Worm (Caenorhabditis elegans) whole organism, L1 larva: ENCODE results near the gene C32C4.3.
A peak's percentile ranks its signal among the peaks of the same experiment; 100 is the strongest.

Source experiments
- C04F5.9 ChIP-seq: sonication (generic microtip); optimal IDR thresholded peaks from 2 replicates; lab custom pipeline; 2016; ENCODE audit warnings: missing genetic modification characterization, missing compliant biosample characterization
- C16A3.4 ChIP-seq: fragments of 150-350 bp; optimal IDR thresholded peaks from 2 replicates; lab custom pipeline; 2014; ENCODE audit warnings: missing biosample characterization, missing genetic modification characterization
- aha-1 ChIP-seq: fragments of 150-350 bp; optimal IDR thresholded peaks from 2 replicates; lab custom pipeline; 2014; ENCODE audit warnings: missing biosample characterization, missing genetic modification characterization
- alr-1 ChIP-seq: fragments of 200-800 bp; sonication (Bioruptor generic); optimal IDR thresholded peaks from 2 replicates; lab custom pipeline; 2018; ENCODE audit warnings: borderline replicate concordance, mild to moderate bottlenecking, missing genetic modification characterization, missing compliant biosample characterization
- aly-2 ChIP-seq: fragments of 150-350 bp; optimal IDR thresholded peaks from 2 replicates; lab custom pipeline; 2014; ENCODE audit warnings: missing biosample characterization, missing genetic modification characterization
- blmp-1 ChIP-seq: fragments of 150-350 bp; optimal IDR thresholded peaks from 2 replicates; lab custom pipeline; 2014; ENCODE audit warnings: missing biosample characterization, missing genetic modification characterization
- ceh-88 ChIP-seq: fragments of 200-800 bp; sonication (Bioruptor generic); IDR thresholded peaks from 2 replicates; pipeline ENCODE4 v1.3.6; 2022; ENCODE audit warnings: missing genetic modification characterization, missing compliant biosample characterization
- ceh-90 ChIP-seq: sonication (generic microtip); optimal IDR thresholded peaks from 2 replicates; lab custom pipeline; 2016; ENCODE audit warnings: missing genetic modification characterization, missing compliant biosample characterization
- dpl-1 ChIP-seq, 3 experiments: fragments of 150-350 bp in 2 of 3; sonication (generic microtip) in 1 of 3; optimal IDR thresholded peaks; 2 replicates each; lab custom pipeline; 2014 to 2017; ENCODE audit warnings: missing biosample characterization in 3 of 3, missing genetic modification characterization in 3 of 3, missing genetic modification reagents in 3 of 3
- efl-1 ChIP-seq, 4 experiments: fragments of 150-350 bp; optimal IDR thresholded peaks in 3 of 4; peaks in 1 of 4; 1 replicate in 1 of 4; 2 replicates in 3 of 4; lab custom pipeline; 2014; ENCODE audit warnings: missing biosample characterization in 2 of 4, missing genetic modification characterization in 2 of 4, missing genetic modification reagents in 2 of 4
- efl-3 ChIP-seq: fragments of 200-800 bp; sonication (Bioruptor generic); optimal IDR thresholded peaks from 2 replicates; lab custom pipeline; 2018; ENCODE audit warnings: mild to moderate bottlenecking, missing genetic modification characterization, missing compliant biosample characterization
- elt-2 ChIP-seq: sonication (generic microtip); optimal IDR thresholded peaks from 2 replicates; lab custom pipeline; 2016; ENCODE audit warnings: missing genetic modification characterization, mild to moderate bottlenecking, inconsistent platforms, missing compliant biosample characterization, missing genetic modification reagents
- fkh-8 ChIP-seq: sonication (generic microtip); optimal IDR thresholded peaks from 2 replicates; lab custom pipeline; 2016; ENCODE audit warnings: mild to moderate bottlenecking, missing genetic modification characterization, missing compliant biosample characterization
- fos-1 ChIP-seq: fragments of 150-350 bp; optimal IDR thresholded peaks from 2 replicates; lab custom pipeline; 2014; ENCODE audit warnings: missing biosample characterization, missing genetic modification characterization
- grh-1 ChIP-seq: fragments of 200-800 bp; sonication (Bioruptor generic); IDR thresholded peaks from 2 replicates; pipeline ENCODE4 v1.3.6; 2022; ENCODE audit warnings: missing genetic modification reagents, missing genetic modification characterization, missing compliant biosample characterization
- lin-13 ChIP-seq: fragments of 150-350 bp; optimal IDR thresholded peaks from 2 replicates; lab custom pipeline; 2014; ENCODE audit warnings: missing biosample characterization, missing genetic modification reagents, missing genetic modification characterization
- lin-14 ChIP-seq: fragments of 200-800 bp; sonication (Bioruptor generic); optimal IDR thresholded peaks from 2 replicates; lab custom pipeline; 2018; ENCODE audit warnings: mild to moderate bottlenecking, missing genetic modification characterization, moderate library complexity, missing compliant biosample characterization
- lin-35 ChIP-seq, 2 experiments: fragments of 150-350 bp; optimal IDR thresholded peaks; 2 replicates each; lab custom pipeline; 2014; ENCODE audit warnings: missing biosample characterization in 2 of 2, missing genetic modification characterization in 2 of 2, missing genetic modification reagents in 2 of 2
- lir-3 ChIP-seq: sonication (generic microtip); optimal IDR thresholded peaks from 2 replicates; lab custom pipeline; 2016; ENCODE audit warnings: mild to moderate bottlenecking, missing genetic modification characterization, moderate library complexity, missing compliant biosample characterization; ENCODE audit not compliant: poor library complexity
- mab-9 ChIP-seq: fragments of 200-800 bp; sonication (Bioruptor generic); IDR thresholded peaks from 2 replicates; pipeline ENCODE4 v1.3.6; 2022; ENCODE audit warnings: missing genetic modification reagents, missing genetic modification characterization, missing compliant biosample characterization
- mdl-1 ChIP-seq, 2 experiments: fragments of 150-350 bp; optimal IDR thresholded peaks; 2 replicates each; lab custom pipeline; 2014 to 2017; ENCODE audit warnings: missing biosample characterization in 2 of 2, missing genetic modification characterization in 2 of 2, inconsistent platforms in 1 of 2
- mef-2 ChIP-seq: fragments of 150-350 bp; optimal IDR thresholded peaks from 2 replicates; lab custom pipeline; 2014; ENCODE audit warnings: missing biosample characterization, missing genetic modification characterization
- nhr-11 ChIP-seq: fragments of 150-350 bp; optimal IDR thresholded peaks from 2 replicates; lab custom pipeline; 2014; ENCODE audit warnings: missing biosample characterization, missing genetic modification characterization
- nhr-12 ChIP-seq: sonication (generic microtip); optimal IDR thresholded peaks from 2 replicates; lab custom pipeline; 2017; ENCODE audit warnings: missing biosample characterization, missing genetic modification characterization
- nhr-20 ChIP-seq: sonication (generic microtip); optimal IDR thresholded peaks from 2 replicates; lab custom pipeline; 2016; ENCODE audit warnings: mild to moderate bottlenecking, missing genetic modification characterization, missing compliant biosample characterization
- nhr-237 ChIP-seq: fragments of 150-350 bp; optimal IDR thresholded peaks from 2 replicates; lab custom pipeline; 2014; ENCODE audit warnings: missing biosample characterization, missing genetic modification characterization
- nhr-28 ChIP-seq: fragments of 150-350 bp; optimal IDR thresholded peaks from 2 replicates; lab custom pipeline; 2014; ENCODE audit warnings: missing biosample characterization, missing genetic modification characterization
- nhr-71 ChIP-seq: sonication (generic microtip); optimal IDR thresholded peaks from 2 replicates; lab custom pipeline; 2016; ENCODE audit warnings: mild to moderate bottlenecking, missing genetic modification characterization, moderate library complexity, missing compliant biosample characterization
- nhr-77 ChIP-seq: fragments of 150-350 bp; optimal IDR thresholded peaks from 2 replicates; lab custom pipeline; 2014; ENCODE audit warnings: missing biosample characterization, missing genetic modification characterization
- nhr-84 ChIP-seq: sonication (generic microtip); optimal IDR thresholded peaks from 2 replicates; lab custom pipeline; 2017; ENCODE audit warnings: missing biosample characterization, missing genetic modification characterization
- nhr-85 ChIP-seq: sonication (generic microtip); peaks from one replicate; lab custom pipeline; 2016; ENCODE audit warnings: missing genetic modification characterization, inconsistent platforms, missing compliant biosample characterization
- pqm-1 ChIP-seq: sonication (generic microtip); optimal IDR thresholded peaks from 3 replicates; lab custom pipeline; 2017; ENCODE audit warnings: missing biosample characterization, missing genetic modification characterization
- rnt-1 ChIP-seq: sonication (generic microtip); optimal IDR thresholded peaks from 2 replicates; lab custom pipeline; 2016; ENCODE audit warnings: mild to moderate bottlenecking, missing genetic modification characterization, moderate library complexity, missing compliant biosample characterization
- skn-1 ChIP-seq: fragments of 150-350 bp; optimal IDR thresholded peaks from 2 replicates; lab custom pipeline; 2014; ENCODE audit warnings: missing biosample characterization, missing genetic modification characterization
- snpc-4 ChIP-seq: fragments of 150-350 bp; optimal IDR thresholded peaks from 2 replicates; lab custom pipeline; 2014; ENCODE audit warnings: missing biosample characterization, missing genetic modification characterization
- snu-23 ChIP-seq: sonication (generic microtip); optimal IDR thresholded peaks from 2 replicates; lab custom pipeline; 2016; ENCODE audit warnings: missing genetic modification characterization, missing compliant biosample characterization
- sox-4 ChIP-seq: sonication (generic microtip); optimal IDR thresholded peaks from 2 replicates; lab custom pipeline; 2016; ENCODE audit warnings: missing genetic modification characterization, missing compliant biosample characterization
- sup-37 ChIP-seq: fragments of 200-800 bp; sonication (Bioruptor generic); optimal IDR thresholded peaks from 2 replicates; lab custom pipeline; 2018; ENCODE audit warnings: mild to moderate bottlenecking, missing genetic modification characterization, missing compliant biosample characterization
- tbx-2 ChIP-seq: sonication (generic microtip); optimal IDR thresholded peaks from 2 replicates; lab custom pipeline; 2016; ENCODE audit warnings: missing genetic modification characterization, missing compliant biosample characterization
- tlp-1 ChIP-seq: fragments of 150-350 bp; optimal IDR thresholded peaks from 2 replicates; lab custom pipeline; 2014; ENCODE audit warnings: missing biosample characterization, missing genetic modification characterization
- unc-62 ChIP-seq: fragments of 150-350 bp; optimal IDR thresholded peaks from 2 replicates; lab custom pipeline; 2014; ENCODE audit warnings: missing biosample characterization, missing genetic modification reagents, missing genetic modification characterization
- unc-98 ChIP-seq: fragments of 200-800 bp; sonication (Bioruptor generic); IDR thresholded peaks from 2 replicates; pipeline ENCODE4 v1.3.6; 2022; ENCODE audit warnings: missing genetic modification characterization, missing compliant biosample characterization
- vab-15 ChIP-seq: sonication (generic microtip); optimal IDR thresholded peaks from 2 replicates; lab custom pipeline; 2017; ENCODE audit warnings: missing genotype, mild to moderate bottlenecking, missing genetic modification characterization, missing compliant biosample characterization
- xbp-1 ChIP-seq: sonication (generic microtip); optimal IDR thresholded peaks from 2 replicates; lab custom pipeline; 2016; ENCODE audit warnings: missing genetic modification characterization, missing compliant biosample characterization
- zag-1 ChIP-seq: fragments of 150-350 bp; optimal IDR thresholded peaks from 2 replicates; lab custom pipeline; 2014; ENCODE audit warnings: missing biosample characterization, missing genetic modification characterization
- zip-4 ChIP-seq: fragments of 200-800 bp; sonication (Bioruptor generic); optimal IDR thresholded peaks from 2 replicates; lab custom pipeline; 2018; ENCODE audit warnings: mild to moderate bottlenecking, missing genetic modification characterization, moderate library complexity, missing compliant biosample characterization
- ztf-11 ChIP-seq, 2 experiments: sonication (generic microtip); optimal IDR thresholded peaks; 2 replicates each; lab custom pipeline; 2016 to 2017; ENCODE audit warnings: missing genetic modification characterization in 2 of 2, missing biosample characterization in 1 of 2, missing compliant biosample characterization in 1 of 2

Gene C32C4.3

ce11 chrV:10615496-10615895 lies 31.4 kb downstream of the C32C4.3 start, which contains the start of gene H09F14.1:
TSS of gene H09F14.1 (minus strand) at chrV:10615596.
- TF ChIP-seq sup-37 (GFP tag; lab: Kevin White, UChicago) (no peak), lin-14 (GFP tag; lab: Kevin White, UChicago) (no peak), C04F5.9 (tag; lab: Kevin White, UChicago) (no peak), skn-1 (tag; lab: Kevin White, UChicago) (no peak), nhr-11 (tag; lab: Kevin White, UChicago) (no peak), mef-2 (tag; lab: Kevin White, UChicago) (no peak), efl-3 (GFP tag; lab: Kevin White, UChicago) (no peak), ztf-11 (tag; optimal IDR thresholded peaks at IDR 0.05; lab: Kevin White, UChicago) (no peak), aly-2 (tag; lab: Kevin White, UChicago) (no peak), tlp-1 (no peak), zip-4 (GFP tag; lab: Kevin White, UChicago) (no peak), mab-9 (GFP tag; lab: Robert Waterston, UW) (no peak), zag-1 (tag; lab: Kevin White, UChicago) (no peak), nhr-84 (no peak), nhr-20 (tag; lab: Kevin White, UChicago) (no peak), blmp-1 (tag; lab: Kevin White, UChicago) (no peak), fos-1 (no peak), lir-3 (no peak), elt-2 (tag; lab: Kevin White, UChicago) (no peak)

ce11 chrV:10602051-10602937 lies 44.6 kb downstream of the C32C4.3 start, which contains the start of gene H27A22.1:
TSS of gene H27A22.1 (plus strand) at chrV:10602555.
- TF ChIP-seq C16A3.4 (no peak), nhr-28 (tag; lab: Kevin White, UChicago) (no peak), zip-4 (GFP tag; lab: Kevin White, UChicago) (no peak), nhr-85 (tag; lab: Kevin White, UChicago) (peak; percentile 62), unc-98 (GFP tag; lab: Robert Waterston, UW) (no peak), blmp-1 (tag; lab: Kevin White, UChicago) (peak; percentile 98)

- TF ChIP-seq snpc-4 (tag; lab: Kevin White, UChicago) (no peak), lin-13 (GFP tag; lab: Kevin White, UChicago) (no peak), unc-62 (GFP tag; lab: Kevin White, UChicago) (no peak), nhr-12 (no peak), mdl-1 (tag; optimal IDR thresholded peaks at IDR 0.05; lab: Kevin White, UChicago) (no peak), lin-14 (GFP tag; lab: Kevin White, UChicago) (no peak), fkh-8 (tag; lab: Kevin White, UChicago) (no peak), grh-1 (no peak), nhr-71 (no peak), blmp-1 (tag; lab: Kevin White, UChicago) (peak; percentile 12), efl-1 (optimal IDR thresholded peaks at IDR 0.05; lab: Kevin White, UChicago) (peak in 1 of 2 experiments; percentile 1), efl-1 (GFP tag; optimal IDR thresholded peaks at IDR 0.05 in 1 of 2; lab: Kevin White, UChicago) (no peak), sup-37 (GFP tag; lab: Kevin White, UChicago) (no peak), vab-15 (tag; lab: Kevin White, UChicago) (no peak), alr-1 (tag; lab: Kevin White, UChicago) (no peak), tlp-1 (no peak), aha-1 (tag; lab: Kevin White, UChicago) (no peak), snu-23 (no peak), lin-35 (GFP tag; optimal IDR thresholded peaks at IDR 0.05; lab: Kevin White, UChicago) (peak in 1 of 2 experiments; percentile 26), nhr-77 (tag; lab: Kevin White, UChicago) (no peak), nhr-85 (tag; lab: Kevin White, UChicago) (no peak), nhr-237 (tag; lab: Kevin White, UChicago) (no peak), ceh-88 (GFP tag; lab: Robert Waterston, UW) (no peak), ceh-90 (tag; lab: Kevin White, UChicago) (no peak), elt-2 (tag; lab: Kevin White, UChicago) (no peak), tbx-2 (tag; lab: Kevin White, UChicago) (no peak), xbp-1 (tag; lab: Kevin White, UChicago) (no peak), sox-4 (tag; lab: Kevin White, UChicago) (no peak), rnt-1 (tag; lab: Kevin White, UChicago) (no peak), pqm-1 (tag; lab: Kevin White, UChicago) (no peak), dpl-1 (GFP tag; optimal IDR thresholded peaks at IDR 0.05; lab: Kevin White, UChicago) (peak in 1 of 3 experiments; percentile 30)
Observed at ce11 chrV:10598670-10599154, 48.2 kb downstream of the C32C4.3 start, which contains the start of gene scpl-4. TSS of gene scpl-4 (plus strand) at chrV:10599104.
